Worm (Caenorhabditis elegans) whole organism, dauer: ENCODE results near the gene Y38H6C.25.
"Not testable (repeated sequence)": the region's sequence is repeated elsewhere in the genome, so short reads cannot be mapped to it uniquely, and the experiment has no call there.

Experiments
- unc-62 ChIP-seq: sonication (generic microtip); optimal IDR thresholded peaks from 2 replicates; lab custom pipeline; 2017; ENCODE audit warnings: missing biosample characterization, missing genetic modification reagents, missing genetic modification characterization

The Y38H6C.25 gene

DNA sequence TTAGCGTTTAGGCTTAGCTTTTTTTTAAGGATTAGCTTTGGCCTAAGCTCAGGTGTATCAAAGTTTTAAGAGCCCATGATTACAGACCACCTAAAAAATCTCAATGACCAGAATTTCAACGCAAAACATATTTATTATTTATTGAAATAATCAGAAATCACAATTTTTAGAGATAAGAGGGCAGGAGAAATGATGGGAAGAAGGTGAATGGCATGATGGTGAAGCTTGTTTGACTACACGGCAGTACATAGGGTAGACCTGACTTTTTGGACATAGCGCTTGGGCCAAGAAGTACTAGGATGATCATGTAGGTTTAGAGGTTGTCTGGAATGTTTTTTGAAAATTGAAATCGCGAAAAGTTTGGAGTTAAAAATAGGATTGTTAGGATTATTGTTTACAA, 19.4 kb upstream of the Y38H6C.25 start:
- TF ChIP-seq unc-62 (GFP tag; lab: Kevin White, UChicago) = no peak

ce11 chrV:20500405-20500804, 18.6 kb upstream of the Y38H6C.25 start, which contains the start of gene dct-14:
TSS of gene dct-14 (minus strand) at chrV:20500505.
- no peak for TF ChIP-seq unc-62 (GFP tag; lab: Kevin White, UChicago)

ce11 chrV:20504997-20505396, 14.0 kb upstream of the Y38H6C.25 start, which contains the start of gene Y38H6C.4:
TSS of gene Y38H6C.4 (minus strand) at chrV:20505097.
- no peak for TF ChIP-seq unc-62 (GFP tag; lab: Kevin White, UChicago)

DNA sequence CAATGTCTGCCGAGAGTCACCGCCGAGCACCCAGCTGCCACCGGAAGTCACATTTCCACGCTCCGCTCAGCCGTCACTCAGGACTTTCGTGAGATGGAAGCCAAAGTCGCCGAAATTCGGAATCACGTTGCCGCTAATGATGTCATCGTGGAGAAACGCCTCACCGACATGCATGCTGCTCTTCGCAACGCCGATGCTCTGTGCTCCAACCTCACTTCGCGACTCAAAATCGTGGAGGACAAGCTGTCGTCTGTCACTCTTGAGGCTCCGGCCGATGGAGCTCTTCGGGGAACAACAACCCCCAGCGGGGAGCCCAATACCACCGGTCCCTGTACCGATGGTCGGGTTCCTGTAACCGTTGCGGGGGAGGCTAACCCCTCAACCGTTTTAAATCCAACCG, 12.5 kb upstream of the Y38H6C.25 start:
- no peak for TF ChIP-seq unc-62 (GFP tag; lab: Kevin White, UChicago)

DNA sequence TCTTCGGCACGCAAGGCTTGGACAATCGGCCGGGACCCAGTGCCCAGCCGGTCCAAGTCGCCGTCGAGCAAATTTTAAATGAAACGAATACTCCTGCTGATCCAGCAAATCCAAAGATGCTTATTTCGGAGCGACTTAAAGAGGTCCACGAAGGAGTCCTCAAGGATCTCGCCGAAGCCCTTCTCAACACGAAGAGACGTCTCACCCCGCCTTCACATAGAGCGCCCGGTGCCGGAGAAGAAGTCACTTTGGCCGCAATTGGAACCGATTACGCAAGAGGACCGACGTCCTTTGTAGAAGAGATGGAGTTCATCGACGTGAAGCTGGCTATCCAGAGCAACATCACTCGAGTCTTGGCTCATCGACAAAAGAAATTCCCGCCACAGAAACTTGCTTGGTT, 9.6 kb upstream of the Y38H6C.25 start:
- TF ChIP-seq unc-62 (GFP tag; lab: Kevin White, UChicago) = no peak

- TF ChIP-seq unc-62 (GFP tag; lab: Kevin White, UChicago) = not testable (repeated sequence)
Observed at ce11 chrV:20513661-20514060, 5.4 kb upstream of the Y38H6C.25 start, which contains the start of gene Y38H6C.8. TSS of gene Y38H6C.8 (plus strand) at chrV:20513961.

DNA sequence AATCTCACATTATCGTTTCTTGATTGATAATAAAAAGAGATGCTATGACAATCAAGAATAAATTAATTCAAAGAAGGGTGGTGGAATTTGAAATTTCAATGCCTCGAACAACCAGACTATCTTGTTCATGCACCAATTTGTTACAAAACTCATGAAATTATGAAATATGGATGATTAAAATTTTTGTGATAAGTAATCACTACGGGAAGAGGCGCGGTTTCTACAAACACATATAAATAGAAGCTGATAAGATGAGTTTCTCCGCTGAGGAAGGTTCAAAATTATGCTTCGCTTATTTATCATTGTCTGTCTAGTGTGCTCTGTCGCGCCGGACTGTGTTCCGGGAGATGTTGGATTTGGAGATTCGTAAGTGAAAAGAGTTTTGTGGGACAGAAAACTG, 4.5 kb upstream of the Y38H6C.25 start:
- TF ChIP-seq unc-62 (GFP tag; lab: Kevin White, UChicago) = no peak

DNA sequence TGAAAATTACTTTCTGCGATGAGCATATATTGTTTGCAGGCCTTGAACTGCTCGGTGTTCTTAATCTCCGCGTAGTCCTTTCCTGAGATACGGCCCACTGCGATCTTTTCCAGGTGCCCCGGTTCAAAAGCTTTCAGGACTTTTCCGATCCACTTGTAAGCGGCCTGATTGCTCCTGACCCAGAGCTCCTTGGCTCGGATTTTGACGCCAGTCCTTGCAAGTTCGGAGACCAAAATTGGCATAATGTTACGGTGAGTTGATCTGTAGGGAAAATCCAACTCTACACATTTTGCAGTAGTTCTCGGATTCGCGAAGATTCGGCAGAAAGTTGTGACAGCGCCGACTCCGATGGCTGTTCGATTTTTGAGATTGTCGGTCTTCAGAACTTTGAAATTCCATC, 2.0 kb upstream of the Y38H6C.25 start:
- TF ChIP-seq unc-62 (GFP tag; lab: Kevin White, UChicago) = no peak

DNA sequence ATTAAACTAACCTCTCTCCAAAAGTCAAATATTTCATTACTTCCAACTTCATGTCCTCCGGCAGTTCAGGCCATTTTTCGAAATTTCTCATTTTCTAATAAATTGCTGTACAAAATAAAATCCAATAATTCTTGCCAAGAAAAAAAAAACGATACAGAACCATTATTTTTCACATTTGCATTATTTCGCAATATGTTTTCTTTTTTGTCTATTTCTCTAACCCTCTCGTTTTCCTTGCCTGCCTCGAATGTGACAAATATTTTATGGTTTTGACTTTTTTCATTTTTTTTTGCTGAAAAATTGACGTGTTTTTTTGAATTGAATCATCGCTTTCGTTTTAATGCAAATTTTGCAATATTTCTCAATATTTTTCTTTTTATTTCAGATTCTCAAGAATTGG, 3.2 kb downstream of the Y38H6C.25 start, which contains the start of the genes Y38H6C.9 and fbxa-150:
TSS of gene Y38H6C.9 (minus strand) at position 52 of the 400 bp plus-strand sequence.
TSS of gene fbxa-150 (plus strand) at position 380 of the 400 bp plus-strand sequence.
- TF ChIP-seq unc-62 (GFP tag; lab: Kevin White, UChicago) = no peak

DNA sequence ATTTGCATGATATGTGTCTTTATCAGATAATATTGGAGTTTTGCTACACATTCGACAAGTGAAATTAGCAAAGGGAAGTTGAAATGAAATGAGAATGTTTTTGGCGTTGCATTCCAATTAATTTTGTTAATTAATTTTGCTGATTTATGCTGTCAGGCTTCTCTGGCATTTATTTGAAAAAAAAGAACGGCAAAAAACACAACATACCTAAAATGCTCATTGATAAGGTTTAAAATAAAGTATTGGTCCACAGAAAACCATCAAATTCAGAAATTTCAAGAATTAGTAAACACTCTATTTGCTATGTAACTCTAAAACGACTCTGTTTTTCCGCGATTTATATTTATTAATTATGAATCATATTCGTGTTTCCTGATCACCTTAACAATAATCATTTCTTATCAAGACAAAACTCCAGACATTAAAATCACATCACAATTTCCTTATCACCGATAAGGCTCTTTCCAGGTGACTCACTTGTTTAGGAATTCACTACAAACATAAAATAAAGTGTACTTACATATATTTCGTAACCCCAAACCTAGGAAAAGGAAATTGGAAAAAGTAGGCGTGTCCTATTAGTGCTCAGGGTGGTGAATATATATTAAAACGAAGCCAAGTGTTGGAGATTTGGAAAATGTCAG, 6.9 kb downstream of the Y38H6C.25 start, which contains the start of the genes srh-166 and Y38H6C.24:
TSS of gene srh-166 (minus strand) at position 51 of the 644 bp plus-strand sequence.
TSS of gene Y38H6C.24 (plus strand) at position 620 of the 644 bp plus-strand sequence.
- no peak for TF ChIP-seq unc-62 (GFP tag; lab: Kevin White, UChicago)

DNA sequence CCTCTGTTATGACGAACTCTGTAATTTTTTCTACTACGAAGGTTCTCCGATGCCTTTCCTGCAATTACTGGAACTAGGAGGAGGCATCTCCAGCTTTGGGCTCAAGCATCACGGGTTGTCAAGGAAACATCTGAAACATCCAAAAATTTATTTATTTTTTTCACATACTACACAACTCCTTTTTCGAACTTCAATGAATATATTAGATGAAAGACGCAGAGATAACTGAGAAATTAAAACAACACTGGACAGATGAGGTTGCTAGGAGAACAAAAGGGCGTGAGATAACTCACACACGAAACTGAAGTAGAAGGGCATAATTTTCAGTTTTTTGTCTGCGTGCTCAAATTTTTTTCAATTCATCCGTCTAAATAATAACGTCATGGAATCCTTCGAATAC, 8.5 kb downstream of the Y38H6C.25 start, which contains the start of gene Y38H6C.13:
TSS of gene Y38H6C.13 (plus strand) at position 301 of the 400 bp plus-strand sequence.
- TF ChIP-seq unc-62 (GFP tag; lab: Kevin White, UChicago) = no peak

DNA sequence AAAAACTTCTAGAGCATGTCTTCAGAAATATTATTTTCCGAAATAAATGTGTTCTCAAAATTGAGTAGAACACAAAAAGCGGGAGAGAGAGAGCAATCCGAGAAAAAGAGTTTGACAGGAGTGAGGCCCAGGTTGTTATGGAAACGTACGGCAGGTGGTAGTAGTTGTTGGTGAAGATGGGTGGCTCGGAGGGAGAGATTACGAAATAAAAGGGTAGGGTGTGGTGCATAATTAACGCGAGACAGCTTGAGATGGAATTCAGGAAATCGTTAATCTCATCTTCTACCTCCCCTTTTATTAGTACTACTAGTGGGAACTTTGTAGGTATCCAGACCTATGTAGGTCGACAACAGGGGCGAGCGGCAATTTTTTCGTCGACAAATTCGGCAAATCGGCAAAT, 15.0 kb downstream of the Y38H6C.25 start, which contains the start of gene famh-161:
TSS of gene famh-161 (minus strand) at position 101 of the 400 bp plus-strand sequence.
- no peak for TF ChIP-seq unc-62 (GFP tag; lab: Kevin White, UChicago)

DNA sequence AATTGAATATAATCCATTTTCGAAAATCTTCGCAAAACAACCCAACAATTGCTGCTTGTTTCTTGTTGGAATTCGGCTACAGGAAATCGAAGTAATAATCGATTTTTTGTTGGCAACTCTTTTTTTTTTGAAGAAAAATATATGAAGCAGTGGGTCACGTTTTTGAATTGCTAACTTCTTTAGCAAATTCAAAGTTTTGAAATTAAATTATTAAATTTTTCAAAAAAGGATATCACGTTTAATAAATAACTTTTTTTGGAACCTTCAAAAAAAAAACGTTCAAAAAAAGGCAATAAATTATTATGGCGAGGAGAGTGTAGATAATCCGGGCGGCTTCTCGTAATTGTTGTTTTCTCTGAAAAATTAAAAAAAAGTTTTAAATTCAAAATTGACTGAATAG, 17.2 kb downstream of the Y38H6C.25 start, which contains the start of gene Y38H6C.15:
TSS of gene Y38H6C.15 (minus strand) at position 101 of the 400 bp plus-strand sequence.
- no peak for TF ChIP-seq unc-62 (GFP tag; lab: Kevin White, UChicago)

DNA sequence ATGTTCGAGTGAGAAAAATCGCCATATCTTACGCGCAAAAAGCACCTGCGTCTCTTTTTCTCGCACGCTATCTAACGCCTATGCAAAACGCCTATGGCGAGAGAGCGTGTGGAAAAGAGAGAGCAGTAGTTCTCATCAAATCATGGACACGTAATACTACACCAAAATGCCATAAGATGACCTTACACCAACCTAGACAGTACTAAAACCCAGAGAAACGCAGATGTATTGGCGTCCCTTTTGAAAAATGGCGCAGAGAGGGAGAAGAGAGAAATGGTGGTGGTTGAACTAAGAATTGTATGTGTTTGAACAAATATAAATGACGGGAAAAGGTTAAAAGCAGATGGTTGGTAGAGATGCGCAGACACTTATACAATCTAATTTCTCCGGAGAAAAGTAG, 20.0 kb downstream of the Y38H6C.25 start, which contains the start of gene Y38H6C.16:
TSS of gene Y38H6C.16 (minus strand) at position 293 of the 400 bp plus-strand sequence.
- TF ChIP-seq unc-62 (GFP tag; lab: Kevin White, UChicago) = no peak

DNA sequence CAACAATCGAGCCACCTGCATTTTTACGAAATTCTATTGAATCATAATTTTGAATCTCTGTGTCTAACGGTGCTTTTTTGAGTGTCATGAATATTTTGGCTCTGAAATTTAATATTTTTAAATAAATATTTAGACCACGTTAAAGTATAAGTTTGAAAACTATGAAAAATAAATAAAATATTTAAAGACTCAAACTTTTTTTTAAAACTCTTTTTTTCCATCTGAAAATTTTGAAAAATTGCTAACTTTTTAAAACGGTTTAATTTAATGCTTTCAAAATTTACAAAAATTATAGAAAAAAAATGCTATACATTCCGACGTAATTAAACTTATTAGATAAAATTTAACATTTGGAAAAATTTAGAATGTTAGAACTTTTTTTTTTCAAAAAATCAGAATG, 25.1 kb downstream of the Y38H6C.25 start, which contains the start of gene slc-36.3:
TSS of gene slc-36.3 (minus strand) at position 101 of the 400 bp plus-strand sequence.
- no peak for TF ChIP-seq unc-62 (GFP tag; lab: Kevin White, UChicago)

ce11 chrV:20544610-20545009, 25.6 kb downstream of the Y38H6C.25 start:
- TF ChIP-seq unc-62 (GFP tag; lab: Kevin White, UChicago) = no peak
